Fruit fly (Drosophila melanogaster) whole organism, embryonic: Measurements from ENCODE around the gene Ifrd1.
A peak's percentile ranks its signal among the peaks of the same experiment; 100 is the strongest.

Experiments
- Atf6 ChIP-seq: fragments of 200-800 bp; sonication (Bioruptor generic); IDR thresholded peaks from 2 replicates; pipeline ENCODE4 v1.3.6; 2022; ENCODE audit warnings: missing biosample characterization, missing genetic modification characterization
- Blimp-1 ChIP-seq: fragments of 200-800 bp; sonication (Bioruptor generic); optimal IDR thresholded peaks from 3 replicates; lab custom pipeline; 2018; ENCODE audit warnings: missing biosample characterization, missing genetic modification characterization, mild to moderate bottlenecking, moderate library complexity, missing genetic modification reagents
- Bteb2 ChIP-seq: fragments of 200-800 bp; sonication (Bioruptor generic); optimal IDR thresholded peaks from 2 replicates; lab custom pipeline; 2016; ENCODE audit warnings: missing biosample characterization, missing genetic modification characterization
- CG12659 ChIP-seq: fragments of 200-800 bp; sonication (Bioruptor generic); optimal IDR thresholded peaks from 3 replicates; lab custom pipeline; 2017; ENCODE audit warnings: mild to moderate bottlenecking, missing biosample characterization, missing genetic modification reagents, missing genetic modification characterization
- CG12769 ChIP-seq: fragments of 200-800 bp; sonication (Bioruptor generic); optimal IDR thresholded peaks from 2 replicates; lab custom pipeline; 2019; ENCODE audit warnings: missing biosample characterization, mild to moderate bottlenecking, missing genetic modification characterization, moderate library complexity
- CG13894 ChIP-seq: fragments of 200-800 bp; sonication (Bioruptor generic); optimal IDR thresholded peaks from 3 replicates; lab custom pipeline; 2018; ENCODE audit warnings: missing biosample characterization, mild to moderate bottlenecking, missing genetic modification characterization, moderate library complexity
- CG15269 ChIP-seq: fragments of 200-800 bp; sonication (Bioruptor generic); optimal IDR thresholded peaks from 2 replicates; lab custom pipeline; 2018; ENCODE audit warnings: missing biosample characterization, mild to moderate bottlenecking, missing genetic modification characterization, moderate library complexity
- CG17829 ChIP-seq: fragments of 200-800 bp; optimal IDR thresholded peaks from 2 replicates; lab custom pipeline; 2019; ENCODE audit warnings: missing biosample characterization, mild to moderate bottlenecking, missing genetic modification characterization, moderate library complexity
- CG18619 ChIP-seq: fragments of 200-800 bp; sonication (Bioruptor generic); optimal IDR thresholded peaks from 3 replicates; lab custom pipeline; 2017; ENCODE audit warnings: missing biosample characterization, mild to moderate bottlenecking, missing genetic modification characterization
- CG2116 ChIP-seq: fragments of 200-800 bp; sonication (Bioruptor generic); optimal IDR thresholded peaks from 3 replicates; lab custom pipeline; 2018; ENCODE audit warnings: missing biosample characterization, mild to moderate bottlenecking, missing genetic modification characterization
- CG2889 ChIP-seq: fragments of 200-800 bp; sonication (Bioruptor generic); IDR thresholded peaks from 3 replicates; pipeline ENCODE4 v1.3.6; 2022; ENCODE audit warnings: missing biosample characterization, missing genetic modification characterization
- CG4328 ChIP-seq: fragments of 200-800 bp; sonication (Bioruptor generic); optimal IDR thresholded peaks from 3 replicates; lab custom pipeline; 2017; ENCODE audit warnings: missing biosample characterization, missing genetic modification reagents, missing genetic modification characterization
- CG6854 ChIP-seq: fragments of 200-800 bp; sonication (Bioruptor generic); optimal IDR thresholded peaks from 3 replicates; lab custom pipeline; 2017; ENCODE audit warnings: missing biosample characterization, mild to moderate bottlenecking, missing genetic modification characterization
- CG7839 ChIP-seq: fragments of 200-800 bp; sonication (Bioruptor generic); optimal IDR thresholded peaks from 3 replicates; lab custom pipeline; 2018; ENCODE audit warnings: missing biosample characterization, mild to moderate bottlenecking, missing genetic modification characterization, moderate library complexity
- CG8478 ChIP-seq: fragments of >200 bp; optimal IDR thresholded peaks from 2 replicates; lab custom pipeline; 2018
- Dbx ChIP-seq: fragments of 200-800 bp; sonication (Bioruptor generic); IDR thresholded peaks from 3 replicates; pipeline ENCODE4 v1.3.6; 2022; ENCODE audit warnings: missing biosample characterization, missing genetic modification characterization
- Dfd ChIP-seq, 2 experiments: fragments of >200 bp; optimal IDR thresholded peaks; 2 replicates each; lab custom pipeline; 2017; ENCODE audit warnings: missing biosample characterization in 2 of 2, missing genetic modification characterization in 2 of 2
- Eip74EF ChIP-seq, 2 experiments: fragments of 200-800 bp in 1 of 2; fragments of >200 bp in 1 of 2; sonication (Bioruptor generic) in 1 of 2; optimal IDR thresholded peaks; 2 replicates each; lab custom pipeline; 2017 to 2019; ENCODE audit warnings: missing biosample characterization in 2 of 2, missing genetic modification characterization in 2 of 2, mild to moderate bottlenecking in 1 of 2, moderate library complexity in 1 of 2
- HLH3B ChIP-seq: fragments of 200-800 bp; sonication (Bioruptor generic); IDR thresholded peaks from 2 replicates; pipeline ENCODE4 v1.3.6; 2022; ENCODE audit warnings: missing biosample characterization, missing genetic modification characterization
- HmgD ChIP-seq: fragments of 200-800 bp; sonication (Bioruptor generic); optimal IDR thresholded peaks from 3 replicates; lab custom pipeline; 2016; ENCODE audit warnings: missing biosample characterization, missing genetic modification characterization
- Lhr ChIP-seq: fragments of 200-800 bp; sonication (Bioruptor generic); optimal IDR thresholded peaks from 3 replicates; lab custom pipeline; 2017; ENCODE audit warnings: mild to moderate bottlenecking, missing biosample characterization, missing genetic modification reagents, missing genetic modification characterization
- MTF-1 ChIP-seq: fragments of 200-800 bp; sonication (Bioruptor generic); optimal IDR thresholded peaks from 2 replicates; lab custom pipeline; 2018; ENCODE audit warnings: missing biosample characterization, mild to moderate bottlenecking, missing genetic modification characterization, borderline replicate concordance
- Max ChIP-seq: fragments of 200-800 bp; sonication (Bioruptor generic); optimal IDR thresholded peaks from 2 replicates; lab custom pipeline; 2016; ENCODE audit warnings: missing biosample characterization, mild to moderate bottlenecking, missing genetic modification characterization
- NC2β ChIP-seq: fragments of 200-800 bp; sonication (Bioruptor generic); optimal IDR thresholded peaks from 2 replicates; lab custom pipeline; 2016; ENCODE audit warnings: missing biosample characterization, missing genetic modification characterization
- Oli ChIP-seq: fragments of 200-800 bp; sonication (Bioruptor generic); optimal IDR thresholded peaks from 2 replicates; lab custom pipeline; 2018; ENCODE audit warnings: missing biosample characterization, mild to moderate bottlenecking, missing genetic modification characterization, moderate library complexity
- PHDP ChIP-seq: fragments of 200-800 bp; sonication (Bioruptor generic); optimal IDR thresholded peaks from 3 replicates; lab custom pipeline; 2018; ENCODE audit warnings: missing biosample characterization, mild to moderate bottlenecking, missing genetic modification characterization, moderate library complexity
- Rfx ChIP-seq: fragments of 200-800 bp; sonication (Bioruptor generic); IDR thresholded peaks from 2 replicates; pipeline ENCODE4 v1.3.6; 2022; ENCODE audit warnings: missing biosample characterization, missing genetic modification characterization
- Sox100B ChIP-seq: fragments of 200-800 bp; sonication (Bioruptor generic); optimal IDR thresholded peaks from 3 replicates; lab custom pipeline; 2018; ENCODE audit warnings: missing biosample characterization, mild to moderate bottlenecking, missing genetic modification characterization
- Spps ChIP-seq: fragments of 200-800 bp; sonication (Bioruptor generic); optimal IDR thresholded peaks from 2 replicates; lab custom pipeline; 2018; ENCODE audit warnings: missing biosample characterization, mild to moderate bottlenecking, missing genetic modification characterization
- aop ChIP-seq: fragments of 200-800 bp; sonication (Bioruptor generic); IDR thresholded peaks from 2 replicates; pipeline ENCODE4 v1.3.6; 2022; ENCODE audit warnings: missing biosample characterization, missing genetic modification characterization
- bigmax ChIP-seq: fragments of 200-800 bp; sonication (Bioruptor generic); optimal IDR thresholded peaks from 2 replicates; lab custom pipeline; 2018; ENCODE audit warnings: missing biosample characterization, mild to moderate bottlenecking, missing genetic modification characterization
- bsh ChIP-seq, 2 experiments: fragments of 200-800 bp; sonication (Bioruptor generic); optimal IDR thresholded peaks; 2 replicates each; lab custom pipeline; 2017 to 2018; ENCODE audit warnings: mild to moderate bottlenecking in 2 of 2, missing biosample characterization in 2 of 2, missing genetic modification characterization in 2 of 2, moderate library complexity in 1 of 2
- dm ChIP-seq: fragments of 200-800 bp; sonication (Bioruptor generic); optimal IDR thresholded peaks from 3 replicates; lab custom pipeline; 2016; ENCODE audit warnings: missing biosample characterization, missing genetic modification characterization
- eve ChIP-seq, 2 experiments: fragments of >200 bp; optimal IDR thresholded peaks; 2 replicates each; lab custom pipeline; 2017; ENCODE audit warnings: missing biosample characterization in 2 of 2, missing genetic modification characterization in 2 of 2
- fu2 ChIP-seq: fragments of 200-800 bp; sonication (Bioruptor generic); optimal IDR thresholded peaks from 2 replicates; lab custom pipeline; 2016; ENCODE audit warnings: missing biosample characterization, missing genetic modification characterization
- kay ChIP-seq: fragments of 200-800 bp; sonication (Bioruptor generic); optimal IDR thresholded peaks from 2 replicates; lab custom pipeline; 2016; ENCODE audit warnings: missing biosample characterization, missing genetic modification characterization
- mam ChIP-seq: fragments of 200-800 bp; sonication (Bioruptor generic); optimal IDR thresholded peaks from 3 replicates; lab custom pipeline; 2016; ENCODE audit warnings: missing biosample characterization, missing genetic modification characterization
- onecut ChIP-seq: fragments of 200-800 bp; sonication (Bioruptor generic); IDR thresholded peaks from 2 replicates; pipeline ENCODE4 v1.3.6; 2022; ENCODE audit warnings: missing biosample characterization, missing genetic modification characterization
- pum ChIP-seq: fragments of 200-800 bp; sonication (Bioruptor generic); optimal IDR thresholded peaks from 2 replicates; lab custom pipeline; 2016; ENCODE audit warnings: missing biosample characterization, missing genetic modification characterization
- ro ChIP-seq: fragments of 200-800 bp; sonication (Bioruptor generic); IDR thresholded peaks from 2 replicates; pipeline ENCODE4 v1.3.6; 2022; ENCODE audit warnings: missing biosample characterization, missing genetic modification characterization
- sob ChIP-seq: fragments of 200-800 bp; sonication (Bioruptor generic); IDR thresholded peaks from 2 replicates; pipeline ENCODE4 v1.3.6; 2022; ENCODE audit warnings: missing biosample characterization, missing genetic modification characterization
- ssp ChIP-seq: fragments of 200-800 bp; sonication (Bioruptor generic); IDR thresholded peaks from 2 replicates; pipeline ENCODE4 v1.3.6; 2022; ENCODE audit warnings: missing biosample characterization, missing genetic modification characterization
- tll ChIP-seq, 2 experiments: fragments of 200-800 bp in 1 of 2; fragments of >200 bp in 1 of 2; sonication (Bioruptor generic) in 1 of 2; optimal IDR thresholded peaks; 2 replicates each; lab custom pipeline; 2017 to 2019; ENCODE audit warnings: missing biosample characterization in 2 of 2, missing genetic modification characterization in 2 of 2, mild to moderate bottlenecking in 1 of 2, moderate library complexity in 1 of 2
- trh ChIP-seq: fragments of 200-800 bp; sonication (Bioruptor generic); optimal IDR thresholded peaks from 2 replicates; lab custom pipeline; 2016; ENCODE audit warnings: missing biosample characterization, missing genetic modification characterization
- tx ChIP-seq: fragments of 200-800 bp; sonication (Bioruptor generic); optimal IDR thresholded peaks from 2 replicates; lab custom pipeline; 2016; ENCODE audit warnings: missing biosample characterization, missing genetic modification characterization
- unc-4 ChIP-seq: fragments of 200-800 bp; sonication (Bioruptor generic); IDR thresholded peaks from 2 replicates; pipeline ENCODE4 v1.3.6; 2022; ENCODE audit warnings: missing biosample characterization, missing genetic modification characterization; ENCODE audit not compliant: partially characterized antibody
- z ChIP-seq: fragments of 200-800 bp; sonication (Bioruptor generic); IDR thresholded peaks from 3 replicates; pipeline ENCODE4 v1.3.6; 2022; ENCODE audit warnings: missing biosample characterization, missing genetic modification characterization

Ifrd1 gene

DNA sequence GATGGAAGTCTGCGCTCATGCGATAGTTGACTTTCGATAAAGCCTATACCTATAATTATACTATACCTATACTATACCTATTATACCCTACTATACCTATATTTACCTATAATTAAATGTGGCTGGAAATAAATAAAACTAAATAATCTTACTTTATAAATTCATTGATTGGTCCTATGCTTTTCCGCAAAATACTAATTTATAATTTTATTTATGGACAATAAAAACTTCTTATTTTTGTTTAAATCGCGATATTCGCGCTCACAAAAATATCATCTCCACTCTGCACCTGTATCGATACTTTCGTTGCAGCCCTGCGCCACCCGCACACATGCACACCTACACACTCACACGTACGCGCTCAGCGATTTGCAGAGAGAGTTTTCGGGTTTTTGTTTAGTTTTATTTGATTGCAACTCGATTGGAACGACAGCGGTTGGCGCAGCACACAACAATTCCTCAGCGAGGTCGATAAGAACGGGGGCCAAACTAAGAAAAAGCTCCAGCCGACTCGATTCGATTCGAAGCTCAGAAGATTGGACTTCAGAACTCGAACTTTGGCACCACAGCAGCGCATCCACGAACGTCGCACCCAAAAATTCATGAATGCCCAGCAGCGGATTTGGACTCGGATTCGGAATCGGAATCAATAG is 379 bp upstream of the Ifrd1 start, which contains the start of gene CG8814 (continued):
- no peak for TF ChIP-seq tx
- peak; percentile 87 for TF ChIP-seq CG8478 (lab: Kevin White, UChicago)
- peak; percentile 81 for TF ChIP-seq ssp (GFP tag; lab: Robert Waterston, UW)
- peak; percentile 74 for TF ChIP-seq sob
- no peak for TF ChIP-seq HmgD (GFP tag; lab: Kevin White, UChicago)
- peak; percentile 53 for TF ChIP-seq CG15269 (tag; lab: Kevin White, UChicago)
- peak; percentile 63 for TF ChIP-seq mam (GFP tag; lab: Kevin White, UChicago)
- no peak for TF ChIP-seq Dfd (GFP tag; optimal IDR thresholded peaks at IDR 0.05; lab: Kevin White, UChicago)
- no peak for TF ChIP-seq ro (GFP tag; lab: Robert Waterston, UW)
- no peak for TF ChIP-seq CG12769 (tag; lab: Kevin White, UChicago)
- TF ChIP-seq MTF-1 (GFP tag; lab: Kevin White, UChicago) = peak; percentile 12
- peak; percentile 57 for TF ChIP-seq CG18619
- TF ChIP-seq PHDP = no peak
- TF ChIP-seq aop (GFP tag; lab: Robert Waterston, UW) = no peak
- peak; percentile 45 for TF ChIP-seq trh
- peak; percentile 75 for TF ChIP-seq Rfx (GFP tag; lab: Robert Waterston, UW)
- no peak for TF ChIP-seq Eip74EF (GFP tag; optimal IDR thresholded peaks at IDR 0.05; lab: Kevin White, UChicago)
- TF ChIP-seq Bteb2 (GFP tag; lab: Kevin White, UChicago) = peak; percentile 33
- TF ChIP-seq Dbx (GFP tag; lab: Robert Waterston, UW) = peak; percentile 72; the same call in 2 of the 3 replicates
- TF ChIP-seq Spps (tag; lab: Kevin White, UChicago) = no peak
- peak; percentile 62 for TF ChIP-seq Sox100B (GFP tag; lab: Kevin White, UChicago)
- TF ChIP-seq NC2β (GFP tag; lab: Kevin White, UChicago) = no peak

DNA sequence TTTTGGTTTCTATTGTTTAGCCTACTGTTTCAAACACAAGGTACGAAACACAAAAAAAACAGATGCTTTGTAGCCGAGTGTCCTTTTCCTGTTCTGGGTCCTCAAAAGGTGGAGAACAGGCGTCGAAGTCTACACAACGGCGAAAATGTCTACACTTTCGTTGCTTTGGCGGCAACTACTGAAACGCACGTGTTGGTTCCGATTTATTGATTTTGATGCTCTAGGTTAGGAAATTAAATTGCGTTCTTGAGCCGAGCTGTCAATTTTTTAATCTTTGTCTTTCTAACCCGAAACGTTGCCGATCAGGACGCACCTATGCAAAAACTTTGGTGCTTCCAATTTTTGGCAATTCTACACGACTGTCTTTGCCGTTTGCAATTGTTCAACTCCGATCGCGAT is 561 bp downstream of the Ifrd1 start:
- TF ChIP-seq CG2889 (GFP tag; lab: Robert Waterston, UW) (no peak), Atf6 (0 out of 2 replicates have a peak, but pooled peaks have one; percentile 3), unc-4 (GFP tag; lab: Robert Waterston, UW) (no peak), eve (GFP tag; optimal IDR thresholded peaks at IDR 0.05; lab: Kevin White, UChicago) (no peak), onecut (GFP tag; lab: Robert Waterston, UW) (peak; percentile 79), bigmax (GFP tag; lab: Kevin White, UChicago) (peak; percentile 71), z (no peak), HLH3B (GFP tag; lab: Robert Waterston, UW) (0 out of 2 replicates have a peak, but pooled peaks have one; percentile 2), dm (GFP tag; lab: Kevin White, UChicago) (peak; percentile 68), CG2116 (GFP tag; lab: Kevin White, UChicago) (no peak), Max (peak; percentile 20)
- TF ChIP-seq, all 482 proteins: peak for 6

DNA sequence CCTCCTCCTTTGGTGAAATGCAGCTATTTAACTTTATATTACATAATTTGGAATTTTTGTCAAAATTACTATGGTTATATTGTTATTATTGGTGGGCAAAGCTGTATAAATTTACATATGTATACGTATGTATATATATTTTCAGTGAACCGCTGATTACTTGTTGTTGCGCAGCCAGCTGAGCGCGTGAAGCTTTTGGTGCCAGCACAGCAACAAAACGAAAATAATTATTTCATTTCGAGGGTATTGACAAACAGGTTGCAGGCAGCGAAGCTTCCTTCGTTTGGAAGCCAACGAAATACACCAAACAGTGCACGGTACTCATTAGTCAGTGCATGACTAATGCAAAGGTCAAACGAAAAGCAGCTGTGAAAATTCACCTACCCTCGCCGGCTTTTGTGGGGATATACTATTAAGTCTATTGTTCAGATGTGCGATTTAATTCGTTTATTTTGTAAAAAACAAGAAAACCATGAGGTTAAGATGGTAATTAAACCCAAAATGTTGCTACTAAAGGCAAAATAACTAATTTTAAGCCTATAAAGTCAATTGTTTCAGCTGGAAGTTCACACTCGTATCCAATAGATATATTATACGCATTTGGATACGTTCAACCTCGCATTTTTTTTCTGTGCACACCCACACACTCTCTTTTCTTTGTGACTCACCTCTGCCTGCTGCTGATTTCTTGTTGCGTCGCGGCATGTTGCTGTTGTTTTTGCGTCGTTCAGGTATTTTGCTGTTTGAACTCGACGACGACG is 1.1 kb downstream of the Ifrd1 start:
- TF ChIP-seq CG6854 (peak; percentile 65), CG12659 (peak; percentile 8), pum (peak; percentile 12), Oli (tag; lab: Kevin White, UChicago) (peak; percentile 16), CG17829 (tag; lab: Kevin White, UChicago) (no peak), kay (GFP tag; lab: Kevin White, UChicago) (peak; percentile 78), tll (GFP tag; optimal IDR thresholded peaks at IDR 0.05; lab: Kevin White, UChicago) (peak in 1 of 2 experiments; percentile 49), bsh (GFP tag; optimal IDR thresholded peaks at IDR 0.05; lab: Kevin White, UChicago) (no peak), CG13894 (tag; lab: Kevin White, UChicago) (no peak), Lhr (GFP tag; lab: Kevin White, UChicago) (no peak), fu2 (GFP tag; lab: Kevin White, UChicago) (no peak), CG7839 (tag; lab: Kevin White, UChicago) (peak; percentile 29), Blimp-1 (GFP tag; lab: Kevin White, UChicago) (no peak), CG4328 (GFP tag; lab: Kevin White, UChicago) (peak; percentile 21)
